Worm (Caenorhabditis elegans) whole organism, L4/young adult: Measurements from ENCODE around the gene C06C6.7.
"Not testable (repeated sequence)": the region's sequence is repeated elsewhere in the genome, so short reads cannot be mapped to it uniquely, and the experiment has no call there.

Experiments
- W03F9.2 ChIP-seq: fragments of 150-350 bp; optimal IDR thresholded peaks from 2 replicates; lab custom pipeline; 2014; ENCODE audit warnings: missing biosample characterization, missing genetic modification characterization
- dao-5 ChIP-seq: sonication (generic microtip); optimal IDR thresholded peaks from 2 replicates; lab custom pipeline; 2016; ENCODE audit warnings: missing genotype, missing genetic modification characterization, moderate library complexity, missing compliant biosample characterization
- him-1 ChIP-seq: sonication (generic microtip); optimal IDR thresholded peaks from 2 replicates; lab custom pipeline; 2016; ENCODE audit warnings: missing genotype, missing genetic modification reagents, missing genetic modification characterization, missing compliant biosample characterization

C06C6.7 gene

ce11 chrV:15991850-15992249 is at the start of gene C06C6.7:
Gene C06C6.7, plus strand, starts transcription at chrV:15992150.
- not testable (repeated sequence) for TF ChIP-seq W03F9.2, dao-5, him-1 (tag; lab: Kevin White, UChicago)

ce11 chrV:15943125-15943524 is 48.8 kb upstream of the C06C6.7 start, which contains the start of gene srw-53:
Gene srw-53, plus strand, starts transcription at chrV:15943425.
- TF ChIP-seq W03F9.2 (tag; lab: Kevin White, UChicago), result no peak
- no peak for TF ChIP-seq him-1 (tag; lab: Kevin White, UChicago)
- no peak for TF ChIP-seq dao-5 (tag; lab: Kevin White, UChicago)

ce11 chrV:15950903-15951302 is 41.0 kb upstream of the C06C6.7 start, which contains the start of gene srw-59:
Gene srw-59, minus strand, starts transcription at chrV:15951003.
- TF ChIP-seq him-1 (tag; lab: Kevin White, UChicago) (no peak), W03F9.2 (tag; lab: Kevin White, UChicago) (no peak), dao-5 (tag; lab: Kevin White, UChicago) (no peak)

ce11 chrV:15952762-15953161 is 39.2 kb upstream of the C06C6.7 start, which contains the start of gene srw-56:
Gene srw-56, minus strand, starts transcription at chrV:15952862.
- TF ChIP-seq dao-5 (tag; lab: Kevin White, UChicago), result no peak
- TF ChIP-seq W03F9.2 (tag; lab: Kevin White, UChicago), result no peak

- no peak for TF ChIP-seq dao-5 (tag; lab: Kevin White, UChicago)
- TF ChIP-seq W03F9.2 (tag; lab: Kevin White, UChicago), result no peak
- no peak for TF ChIP-seq him-1 (tag; lab: Kevin White, UChicago)
These were observed 37.0 kb upstream of the C06C6.7 start, which contains the start of gene srw-57 for ce11 chrV:15954932-15955331. Gene srw-57, minus strand, starts transcription at chrV:15955032.

DNA sequence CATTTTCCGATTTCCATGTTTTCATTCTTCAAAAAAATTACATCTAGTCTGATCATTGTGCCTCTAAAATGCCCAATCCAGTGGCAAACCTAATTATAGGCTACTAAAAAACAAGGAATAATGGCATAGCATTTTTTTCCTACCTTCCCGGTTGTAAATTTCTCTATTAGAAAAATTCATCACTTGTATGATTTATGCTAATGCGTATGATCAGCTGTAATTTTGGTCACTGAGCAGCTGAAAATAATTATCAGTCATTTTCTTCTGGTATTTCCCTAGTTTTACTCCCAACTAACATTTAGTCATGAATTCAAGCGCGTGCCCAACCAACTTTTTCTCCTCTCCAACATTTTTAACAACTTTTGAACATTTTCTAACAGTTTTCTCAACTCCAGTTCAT is 36.5 kb upstream of the C06C6.7 start, which contains the start of gene srh-186:
Gene srh-186 (plus strand): TSS at position 301 of the 400 bp plus-strand sequence.
- TF ChIP-seq him-1 (tag; lab: Kevin White, UChicago) (no peak), W03F9.2 (tag; lab: Kevin White, UChicago) (no peak), dao-5 (tag; lab: Kevin White, UChicago) (no peak)

DNA sequence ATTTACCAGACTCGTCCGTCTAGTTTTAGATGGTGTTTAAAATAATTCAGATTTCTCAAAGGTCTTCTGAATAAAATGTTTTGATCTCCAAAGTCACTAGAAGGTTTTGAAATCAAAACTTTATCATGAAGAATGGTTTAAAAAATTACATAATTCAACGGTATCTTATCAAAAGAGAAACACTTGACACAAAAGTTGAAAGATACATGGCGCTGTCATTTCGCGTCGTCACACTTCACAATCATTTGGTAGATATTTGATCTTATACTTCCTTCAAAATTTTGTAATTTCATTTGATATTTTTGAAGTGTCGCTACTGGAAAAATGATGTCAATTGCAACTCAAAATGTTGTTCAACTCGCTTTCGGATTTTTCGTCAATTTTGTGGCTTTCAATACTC is 34.9 kb upstream of the C06C6.7 start, which contains the start of gene F36G9.3:
Gene F36G9.3 (plus strand): TSS at position 301 of the 400 bp plus-strand sequence.
- no peak for TF ChIP-seq dao-5 (tag; lab: Kevin White, UChicago)
- no peak for TF ChIP-seq him-1 (tag; lab: Kevin White, UChicago)
- no peak for TF ChIP-seq W03F9.2 (tag; lab: Kevin White, UChicago)

DNA sequence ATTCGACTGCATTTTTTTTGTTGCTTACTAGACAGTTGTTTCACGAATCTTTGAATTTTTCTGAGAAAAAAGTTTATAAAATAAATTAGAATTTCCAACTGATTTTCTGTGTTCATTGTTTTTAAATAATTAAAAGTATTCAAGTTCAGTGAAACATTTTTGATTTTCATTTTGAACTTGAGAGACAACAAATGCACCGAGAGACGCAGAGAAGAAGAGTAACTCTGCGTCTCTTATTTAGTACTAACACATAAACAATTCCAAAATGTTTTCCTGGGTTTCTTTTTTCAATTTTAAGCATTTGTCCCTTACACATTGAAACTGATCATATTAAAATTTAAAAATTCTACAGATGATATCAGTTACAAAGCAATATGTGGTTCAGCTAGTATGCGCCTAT is 32.5 kb upstream of the C06C6.7 start:
- TF ChIP-seq W03F9.2 (tag; lab: Kevin White, UChicago) (no peak), dao-5 (tag; lab: Kevin White, UChicago) (no peak), him-1 (tag; lab: Kevin White, UChicago) (no peak)

- TF ChIP-seq W03F9.2 (tag; lab: Kevin White, UChicago), result no peak
These were observed 26.8 kb upstream of the C06C6.7 start, which contains the start of gene sri-2 for ce11 chrV:15965114-15965513. Gene sri-2, minus strand, starts transcription at chrV:15965214.

- TF ChIP-seq him-1 (tag; lab: Kevin White, UChicago), result no peak
- no peak for TF ChIP-seq dao-5 (tag; lab: Kevin White, UChicago)
- no peak for TF ChIP-seq W03F9.2 (tag; lab: Kevin White, UChicago)
These were observed 24.4 kb upstream of the C06C6.7 start, which contains the start of gene sri-1 for ce11 chrV:15967542-15967941. Gene sri-1, minus strand, starts transcription at chrV:15967642.

DNA sequence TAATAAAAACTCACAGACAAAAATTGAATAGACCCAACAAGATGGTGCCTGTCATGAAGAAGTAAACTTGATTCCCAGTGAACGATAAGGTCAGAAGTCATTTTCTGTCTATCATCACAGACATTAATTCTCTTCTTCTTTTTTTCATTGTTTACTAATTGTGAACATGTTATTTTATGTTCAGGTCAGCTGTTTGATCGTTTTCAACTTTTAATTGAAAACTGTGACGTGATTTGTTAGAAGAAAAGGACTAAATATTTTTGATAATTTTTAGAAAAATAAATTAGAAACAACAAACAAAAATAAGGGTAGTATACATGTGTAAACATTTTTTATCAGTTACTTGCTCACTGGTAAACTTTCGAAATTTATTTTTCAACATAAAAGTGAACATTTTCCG is 22.3 kb upstream of the C06C6.7 start, which contains the start of gene F36G9.7:
Gene F36G9.7 (minus strand): TSS at position 101 of the 400 bp plus-strand sequence.
- TF ChIP-seq him-1 (tag; lab: Kevin White, UChicago) (no peak), W03F9.2 (tag; lab: Kevin White, UChicago) (no peak), dao-5 (tag; lab: Kevin White, UChicago) (no peak)

DNA sequence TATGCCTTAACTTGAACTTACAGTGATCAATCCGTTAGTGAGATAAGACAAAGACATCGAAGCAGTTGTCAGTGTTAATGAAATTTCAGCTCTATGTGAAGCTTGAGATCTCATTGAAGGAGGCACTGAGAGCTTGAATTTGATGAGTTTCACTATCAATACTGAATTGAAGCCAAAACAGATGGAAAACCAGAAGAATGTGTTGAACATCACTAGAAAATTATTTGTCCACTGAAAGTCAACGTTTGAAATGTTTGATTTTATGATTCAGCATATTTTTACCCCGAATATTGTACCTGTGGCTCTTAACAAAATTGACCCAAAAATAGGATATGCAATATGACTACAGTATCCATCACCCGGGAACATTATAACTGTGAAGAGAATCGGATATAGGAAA is 21.1 kb upstream of the C06C6.7 start:
- TF ChIP-seq W03F9.2 (tag; lab: Kevin White, UChicago) (no peak), dao-5 (tag; lab: Kevin White, UChicago) (no peak), him-1 (tag; lab: Kevin White, UChicago) (no peak)

DNA sequence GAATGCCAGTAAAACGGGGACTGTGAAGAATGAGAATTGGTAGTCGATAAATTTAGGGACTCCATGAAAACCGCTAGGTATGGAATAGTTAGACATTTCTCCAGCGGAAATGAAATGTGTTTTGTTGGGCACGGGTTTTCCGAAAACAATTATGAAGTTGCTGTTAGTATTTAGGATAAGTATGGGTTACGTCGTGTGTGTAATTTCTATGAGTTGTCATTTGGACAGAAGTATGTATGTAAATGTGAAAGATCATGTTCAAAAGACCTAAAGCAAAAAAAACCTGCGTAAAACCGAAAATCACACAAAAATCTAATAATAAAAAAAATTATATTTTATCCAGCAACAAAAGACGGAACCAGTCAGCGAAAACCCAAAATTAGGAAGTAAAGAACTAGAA is 19.5 kb upstream of the C06C6.7 start, which contains the start of gene sru-23:
Gene sru-23 (minus strand): TSS at position 101 of the 400 bp plus-strand sequence.
- TF ChIP-seq him-1 (tag; lab: Kevin White, UChicago) (no peak), W03F9.2 (tag; lab: Kevin White, UChicago) (no peak), dao-5 (tag; lab: Kevin White, UChicago) (no peak)

DNA sequence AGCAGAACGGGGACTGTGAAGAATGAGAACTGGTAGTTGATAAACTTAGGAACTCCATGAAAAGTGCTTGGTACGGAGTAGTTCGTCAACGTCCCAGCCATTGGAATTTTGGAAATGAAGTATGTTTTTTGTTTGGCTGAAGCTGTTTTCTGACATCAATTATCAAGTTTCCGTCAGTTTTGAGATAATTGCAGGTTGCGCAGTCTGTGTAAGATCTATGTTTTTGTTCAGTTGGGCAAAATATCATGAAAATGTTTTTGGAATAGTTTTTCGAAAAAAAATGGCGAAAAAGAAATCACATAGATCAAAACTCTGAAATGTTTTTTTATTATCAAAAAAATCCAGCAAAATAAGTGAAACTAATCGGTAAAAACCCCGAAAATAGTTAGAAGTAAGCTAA is 17.1 kb upstream of the C06C6.7 start, which contains the start of gene sru-22:
Gene sru-22 (minus strand): TSS at position 101 of the 400 bp plus-strand sequence.
- TF ChIP-seq dao-5 (tag; lab: Kevin White, UChicago) (no peak), him-1 (tag; lab: Kevin White, UChicago) (no peak), W03F9.2 (tag; lab: Kevin White, UChicago) (no peak)
